Worm (Caenorhabditis elegans) whole organism, L4 larva: ENCODE results near the gene twk-44.

Source experiments
- F44E2.7 ChIP-seq: fragments of 200-800 bp; sonication (Bioruptor generic); IDR thresholded peaks from 2 replicates; pipeline ENCODE4 v2.1.2; 2022; ENCODE audit warnings: missing genetic modification characterization, missing compliant biosample characterization
- ZK546.5 ChIP-seq, 2 experiments: sonication (generic microtip); optimal IDR thresholded peaks; 2 replicates each; lab custom pipeline; 2017; ENCODE audit warnings: missing biosample characterization in 2 of 2, missing genetic modification characterization in 2 of 2
- aha-1 ChIP-seq: fragments of 150-350 bp; peaks from one replicate; lab custom pipeline; 2014; ENCODE audit warnings: missing biosample characterization, missing genetic modification characterization
- ceh-20 ChIP-seq: fragments of 200-800 bp; sonication (Bioruptor generic); IDR thresholded peaks from 2 replicates; pipeline ENCODE4 v1.3.6; 2022; ENCODE audit warnings: missing genetic modification reagents, missing genetic modification characterization, missing compliant biosample characterization
- ceh-82 ChIP-seq: sonication (generic microtip); optimal IDR thresholded peaks from 2 replicates; lab custom pipeline; 2017; ENCODE audit warnings: missing biosample characterization, missing genetic modification characterization
- cey-2 ChIP-seq: sonication (generic microtip); optimal IDR thresholded peaks from 3 replicates; lab custom pipeline; 2017; ENCODE audit warnings: missing genetic modification characterization, mild to moderate bottlenecking, missing compliant biosample characterization, antibody characterized with exemption, borderline replicate concordance; ENCODE audit not compliant: insufficient read depth
- fos-1 ChIP-seq: fragments of 150-350 bp; optimal IDR thresholded peaks from 2 replicates; lab custom pipeline; 2014; ENCODE audit warnings: missing biosample characterization, missing genetic modification characterization
- hlh-11 ChIP-seq: fragments of 200-800 bp; sonication (Bioruptor generic); optimal IDR thresholded peaks from 2 replicates; lab custom pipeline; 2018; ENCODE audit warnings: mild to moderate bottlenecking, missing genetic modification characterization, missing compliant biosample characterization
- hmg-1.1 ChIP-seq: fragments of 200-800 bp; sonication (Bioruptor generic); IDR thresholded peaks from 2 replicates; pipeline ENCODE4 v1.3.6; 2022; ENCODE audit warnings: missing genetic modification reagents, missing genetic modification characterization, missing compliant biosample characterization
- lim-7 ChIP-seq: fragments of 200-800 bp; sonication (Bioruptor generic); IDR thresholded peaks from 2 replicates; pipeline ENCODE4 v1.3.6; 2022; ENCODE audit warnings: missing genetic modification characterization, missing compliant biosample characterization
- lin-29 ChIP-seq: fragments of 200-800 bp; sonication (Bioruptor generic); IDR thresholded peaks from 2 replicates; pipeline ENCODE4 v1.3.6; 2022; ENCODE audit warnings: missing genetic modification reagents, missing genetic modification characterization, missing compliant biosample characterization
- mdt-29 ChIP-seq: fragments of 200-800 bp; sonication (Bioruptor generic); IDR thresholded peaks from 2 replicates; pipeline ENCODE4 v1.3.6; 2022; ENCODE audit warnings: missing genetic modification reagents, missing genetic modification characterization, missing compliant biosample characterization
- nhr-41 ChIP-seq: fragments of 200-800 bp; sonication (Bioruptor generic); IDR thresholded peaks from 2 replicates; pipeline ENCODE4 v1.3.6; 2022; ENCODE audit warnings: missing genetic modification reagents, missing genetic modification characterization, missing compliant biosample characterization
- nhr-6 ChIP-seq: fragments of 150-350 bp; optimal IDR thresholded peaks from 2 replicates; lab custom pipeline; 2014; ENCODE audit warnings: missing biosample characterization, missing genetic modification characterization
- nhr-77 ChIP-seq: fragments of 150-350 bp; optimal IDR thresholded peaks from 2 replicates; lab custom pipeline; 2014; ENCODE audit warnings: missing biosample characterization, missing genetic modification characterization
- pha-4 ChIP-seq, 2 experiments: fragments of 150-350 bp in 1 of 2; fragments of 200-800 bp in 1 of 2; sonication (Bioruptor generic) in 1 of 2; IDR thresholded peaks in 1 of 2; optimal IDR thresholded peaks in 1 of 2; 2 replicates each; pipeline versions ENCODE4 v1.3.6 to Lab custom; 2014 to 2022; ENCODE audit warnings: missing genetic modification characterization in 2 of 2, missing genetic modification reagents in 2 of 2, missing biosample characterization in 1 of 2, missing compliant biosample characterization in 1 of 2
- set-16 ChIP-seq: fragments of 200-800 bp; sonication (Bioruptor generic); IDR thresholded peaks from 2 replicates; pipeline ENCODE4 v1.3.6; 2022; ENCODE audit warnings: missing genetic modification reagents, missing genetic modification characterization, missing compliant biosample characterization
- snpc-4 ChIP-seq: fragments of 150-350 bp; optimal IDR thresholded peaks from 2 replicates; lab custom pipeline; 2014; ENCODE audit warnings: missing biosample characterization, missing genetic modification characterization
- spr-3 ChIP-seq: fragments of 200-800 bp; sonication (Bioruptor generic); optimal IDR thresholded peaks from 2 replicates; lab custom pipeline; 2018; ENCODE audit warnings: mild to moderate bottlenecking, missing genetic modification characterization, missing compliant biosample characterization
- tag-97 ChIP-seq: fragments of 200-800 bp; sonication (Bioruptor generic); IDR thresholded peaks from 2 replicates; pipeline ENCODE4 v1.3.6; 2022; ENCODE audit warnings: missing genetic modification characterization, missing compliant biosample characterization
- unc-62 ChIP-seq, 3 experiments: fragments of 150-350 bp in 1 of 3; sonication (generic microtip); optimal IDR thresholded peaks in 2 of 3; peaks in 1 of 3; 1 replicate in 1 of 3; 2 replicates in 2 of 3; lab custom pipeline; 2014 to 2017; ENCODE audit warnings: missing biosample characterization in 3 of 3, missing genetic modification characterization in 3 of 3, missing genetic modification reagents in 3 of 3, missing genotype in 1 of 3
- vab-7 ChIP-seq: fragments of 200-800 bp; sonication (Bioruptor generic); IDR thresholded peaks from 2 replicates; pipeline ENCODE4 v1.3.6; 2022; ENCODE audit warnings: missing genetic modification reagents, missing genetic modification characterization, missing compliant biosample characterization
- zip-2 ChIP-seq: fragments of 150-350 bp; optimal IDR thresholded peaks from 2 replicates; lab custom pipeline; 2014; ENCODE audit warnings: missing biosample characterization, missing genetic modification characterization
- ztf-11 ChIP-seq: fragments of 150-350 bp; optimal IDR thresholded peaks from 2 replicates; lab custom pipeline; 2014; ENCODE audit warnings: missing biosample characterization, missing genetic modification characterization
- ztf-7 ChIP-seq: fragments of 150-350 bp; optimal IDR thresholded peaks from 2 replicates; lab custom pipeline; 2014; ENCODE audit warnings: missing biosample characterization, missing genetic modification characterization

twk-44 gene

ce11 chrX:11591620-11592019 is 35.3 kb downstream of the twk-44 start, which contains the start of gene F52D10.2:
Gene F52D10.2 (minus strand): TSS chrX:11591720.
- TF ChIP-seq lim-7 (GFP tag; lab: Robert Waterston, UW) = no peak
- TF ChIP-seq ceh-20 (GFP tag; lab: Robert Waterston, UW) = no peak
- TF ChIP-seq pha-4 (GFP tag; IDR thresholded peaks at IDR 0.05; lab: Robert Waterston, UW) = no peak
- no peak for TF ChIP-seq pha-4 (tag; optimal IDR thresholded peaks at IDR 0.05; lab: Kevin White, UChicago)
- no peak for TF ChIP-seq ztf-7 (tag; lab: Kevin White, UChicago)

- no peak for TF ChIP-seq F44E2.7
Measured at ce11 chrX:11590545-11590944, 36.4 kb downstream of the twk-44 start.

- TF ChIP-seq ZK546.5 (tag; optimal IDR thresholded peaks at IDR 0.05; lab: Kevin White, UChicago) = no peak
- peak in 1 of 2 experiments; percentile 65 for TF ChIP-seq unc-62 (GFP tag; optimal IDR thresholded peaks at IDR 0.05 in 1 of 2; lab: Kevin White, UChicago)
- no peak for TF ChIP-seq unc-62 (tag; optimal IDR thresholded peaks at IDR 0.05; lab: Kevin White, UChicago)
Measured at ce11 chrX:11585894-11586293, 41.0 kb downstream of the twk-44 start.

ce11 chrX:11585375-11585774 is 41.5 kb downstream of the twk-44 start, which contains the start of gene abts-2:
Gene abts-2 (plus strand): TSS chrX:11585675.
- TF ChIP-seq spr-3 = no peak
- no peak for TF ChIP-seq snpc-4 (tag; lab: Kevin White, UChicago)

ce11 chrX:11576429-11577088 is 50.4 kb downstream of the twk-44 start:
- TF ChIP-seq cey-2 (tag; lab: Kevin White, UChicago) (no peak), set-16 (GFP tag; lab: Robert Waterston, UW) (peak; percentile 76), vab-7 (no peak), ceh-82 (no peak), unc-62 (GFP tag; optimal IDR thresholded peaks at IDR 0.05 in 1 of 2; lab: Kevin White, UChicago) (peak in 1 of 2 experiments; percentile 98), unc-62 (tag; optimal IDR thresholded peaks at IDR 0.05; lab: Kevin White, UChicago) (no peak), aha-1 (tag; lab: Kevin White, UChicago) (peak; percentile 91), fos-1 (no peak), snpc-4 (tag; lab: Kevin White, UChicago) (no peak), tag-97 (GFP tag; lab: Robert Waterston, UW) (peak; percentile 76; the same call in 1 of the 2 replicates), lin-29 (no peak), mdt-29 (GFP tag; lab: Robert Waterston, UW) (no peak), hmg-1.1 (GFP tag; lab: Robert Waterston, UW) (0 out of 2 replicates have a peak, but pooled peaks have one; percentile 38), nhr-6 (tag; lab: Kevin White, UChicago) (no peak), nhr-41 (GFP tag; lab: Robert Waterston, UW) (no peak), hlh-11 (tag; lab: Kevin White, UChicago) (peak; percentile 37), nhr-77 (tag; lab: Kevin White, UChicago) (no peak), ztf-11 (no peak), ZK546.5 (tag; optimal IDR thresholded peaks at IDR 0.05; lab: Kevin White, UChicago) (no peak)

ce11 chrX:11574167-11574566 is 52.7 kb downstream of the twk-44 start:
- TF ChIP-seq zip-2 (tag; lab: Kevin White, UChicago) (no peak), unc-62 (GFP tag; optimal IDR thresholded peaks at IDR 0.05 in 1 of 2; lab: Kevin White, UChicago) (peak in 1 of 2 experiments; percentile 98), unc-62 (tag; optimal IDR thresholded peaks at IDR 0.05; lab: Kevin White, UChicago) (no peak), aha-1 (tag; lab: Kevin White, UChicago) (peak; percentile 82)
- TF ChIP-seq, all 104 proteins: peak for 2
